Worm (Caenorhabditis elegans) whole organism, late embryonic: ENCODE measurements around the gene glna-2.

Experiments used
- F13H6.1 ChIP-seq: sonication (generic microtip); optimal IDR thresholded peaks from 2 replicates; lab custom pipeline; 2016; ENCODE audit warnings: missing genetic modification characterization, missing compliant biosample characterization
- K09A11.1 ChIP-seq: sonication (generic microtip); optimal IDR thresholded peaks from 2 replicates; lab custom pipeline; 2017; ENCODE audit warnings: antibody characterized with exemption, mild to moderate bottlenecking, missing genetic modification characterization, missing compliant biosample characterization; ENCODE audit not compliant: insufficient read depth
- T23F11.4 ChIP-seq: fragments of 200-800 bp; sonication (Bioruptor generic); optimal IDR thresholded peaks from 2 replicates; lab custom pipeline; 2018; ENCODE audit warnings: mild to moderate bottlenecking, missing genetic modification characterization, missing compliant biosample characterization
- Y22D7AL.16 ChIP-seq: sonication (generic microtip); optimal IDR thresholded peaks from 2 replicates; lab custom pipeline; 2016; ENCODE audit warnings: missing genetic modification characterization, missing compliant biosample characterization
- ahr-1 ChIP-seq: sonication (generic microtip); optimal IDR thresholded peaks from 2 replicates; lab custom pipeline; 2016; ENCODE audit warnings: missing genetic modification characterization, missing compliant biosample characterization
- ama-1 ChIP-seq: fragments of 150-350 bp; optimal IDR thresholded peaks from 2 replicates; lab custom pipeline; 2014
- ceh-14 ChIP-seq: sonication (generic microtip); optimal IDR thresholded peaks from 2 replicates; lab custom pipeline; 2016; ENCODE audit warnings: missing genotype, missing genetic modification characterization, missing compliant biosample characterization
- ceh-18 ChIP-seq: sonication (generic microtip); optimal IDR thresholded peaks from 2 replicates; lab custom pipeline; 2016; ENCODE audit warnings: missing genetic modification characterization, missing compliant biosample characterization
- ceh-2 ChIP-seq: sonication (generic microtip); optimal IDR thresholded peaks from 2 replicates; lab custom pipeline; 2016; ENCODE audit warnings: missing genotype, missing genetic modification characterization, missing compliant biosample characterization
- ceh-31 ChIP-seq: sonication (generic microtip); optimal IDR thresholded peaks from 2 replicates; lab custom pipeline; 2016; ENCODE audit warnings: missing genetic modification characterization, missing compliant biosample characterization
- ceh-45 ChIP-seq: fragments of 200-800 bp; sonication (Bioruptor generic); IDR thresholded peaks from 2 replicates; pipeline ENCODE4 v1.3.6; 2022; ENCODE audit warnings: missing genetic modification reagents, missing genetic modification characterization, missing compliant biosample characterization
- ceh-6 ChIP-seq: fragments of 200-800 bp; sonication (Bioruptor generic); optimal IDR thresholded peaks from 2 replicates; lab custom pipeline; 2018; ENCODE audit warnings: mild to moderate bottlenecking, missing genetic modification characterization, missing compliant biosample characterization
- dmd-4 ChIP-seq: sonication (generic microtip); optimal IDR thresholded peaks from 2 replicates; lab custom pipeline; 2016; ENCODE audit warnings: borderline replicate concordance, missing genetic modification characterization, missing compliant biosample characterization
- elt-2 ChIP-seq: sonication (generic microtip); optimal IDR thresholded peaks from 2 replicates; lab custom pipeline; 2016; ENCODE audit warnings: missing genetic modification reagents, missing genetic modification characterization, missing compliant biosample characterization
- fax-1 ChIP-seq: sonication (generic microtip); optimal IDR thresholded peaks from 2 replicates; lab custom pipeline; 2016; ENCODE audit warnings: missing genotype, missing genetic modification characterization, missing compliant biosample characterization
- fkh-6 ChIP-seq: sonication (generic microtip); optimal IDR thresholded peaks from 2 replicates; lab custom pipeline; 2016; ENCODE audit warnings: missing genetic modification characterization, missing compliant biosample characterization
- gmeb-2 ChIP-seq: sonication (generic microtip); optimal IDR thresholded peaks from 2 replicates; lab custom pipeline; 2016; ENCODE audit warnings: missing genetic modification characterization, inconsistent platforms, missing compliant biosample characterization
- hlh-13 ChIP-seq: fragments of 200-800 bp; sonication (Bioruptor generic); optimal IDR thresholded peaks from 2 replicates; lab custom pipeline; 2018; ENCODE audit warnings: mild to moderate bottlenecking, missing genetic modification characterization, missing compliant biosample characterization
- hlh-30 ChIP-seq: sonication (generic microtip); optimal IDR thresholded peaks from 2 replicates; lab custom pipeline; 2017; ENCODE audit warnings: antibody characterized with exemption, missing genetic modification characterization, missing compliant biosample characterization; ENCODE audit not compliant: insufficient read depth
- madf-2 ChIP-seq: sonication (generic microtip); optimal IDR thresholded peaks from 2 replicates; lab custom pipeline; 2017; ENCODE audit warnings: missing genetic modification characterization, missing compliant biosample characterization
- nfya-1 ChIP-seq: sonication (generic microtip); optimal IDR thresholded peaks from 2 replicates; lab custom pipeline; 2017; ENCODE audit warnings: missing genetic modification characterization, mild to moderate bottlenecking, missing compliant biosample characterization, antibody characterized with exemption, moderate library complexity
- nhr-232 ChIP-seq: sonication (generic microtip); optimal IDR thresholded peaks from 2 replicates; lab custom pipeline; 2016; ENCODE audit warnings: missing genetic modification characterization, missing compliant biosample characterization
- pag-3 ChIP-seq: sonication (generic microtip); optimal IDR thresholded peaks from 2 replicates; lab custom pipeline; 2016; ENCODE audit warnings: missing compliant biosample characterization, missing genetic modification characterization, borderline replicate concordance
- pax-1 ChIP-seq: fragments of 150-350 bp; optimal IDR thresholded peaks from 2 replicates; lab custom pipeline; 2014; ENCODE audit warnings: missing biosample characterization, missing genetic modification characterization
- pha-2 ChIP-seq: sonication (generic microtip); optimal IDR thresholded peaks from 2 replicates; lab custom pipeline; 2017; ENCODE audit warnings: mild to moderate bottlenecking, missing genetic modification characterization, missing compliant biosample characterization
- pha-4 ChIP-seq: fragments of 150-350 bp; optimal IDR thresholded peaks from 2 replicates; lab custom pipeline; 2018; ENCODE audit warnings: missing biosample characterization, missing genetic modification reagents, missing genetic modification characterization
- pqm-1 ChIP-seq: sonication (generic microtip); optimal IDR thresholded peaks from 2 replicates; lab custom pipeline; 2016; ENCODE audit warnings: missing genetic modification characterization, missing compliant biosample characterization
- ref-2 ChIP-seq: sonication (generic microtip); optimal IDR thresholded peaks from 2 replicates; lab custom pipeline; 2016; ENCODE audit warnings: missing genetic modification characterization, missing compliant biosample characterization
- rnt-1 ChIP-seq: sonication (generic microtip); optimal IDR thresholded peaks from 2 replicates; lab custom pipeline; 2016; ENCODE audit warnings: missing genetic modification characterization, missing compliant biosample characterization
- unc-42 ChIP-seq: sonication (generic microtip); optimal IDR thresholded peaks from 2 replicates; lab custom pipeline; 2016; ENCODE audit warnings: missing genotype, missing genetic modification characterization, missing compliant biosample characterization
- unc-86 ChIP-seq: sonication (generic microtip); optimal IDR thresholded peaks from 2 replicates; lab custom pipeline; 2016; ENCODE audit warnings: missing genetic modification characterization, missing compliant biosample characterization
- zip-5 ChIP-seq: sonication (generic microtip); optimal IDR thresholded peaks from 2 replicates; lab custom pipeline; 2016; ENCODE audit warnings: missing genetic modification characterization, missing compliant biosample characterization
- ztf-16 ChIP-seq: sonication (generic microtip); optimal IDR thresholded peaks from 2 replicates; lab custom pipeline; 2017; ENCODE audit warnings: missing genetic modification characterization, missing compliant biosample characterization

glna-2 gene

DNA sequence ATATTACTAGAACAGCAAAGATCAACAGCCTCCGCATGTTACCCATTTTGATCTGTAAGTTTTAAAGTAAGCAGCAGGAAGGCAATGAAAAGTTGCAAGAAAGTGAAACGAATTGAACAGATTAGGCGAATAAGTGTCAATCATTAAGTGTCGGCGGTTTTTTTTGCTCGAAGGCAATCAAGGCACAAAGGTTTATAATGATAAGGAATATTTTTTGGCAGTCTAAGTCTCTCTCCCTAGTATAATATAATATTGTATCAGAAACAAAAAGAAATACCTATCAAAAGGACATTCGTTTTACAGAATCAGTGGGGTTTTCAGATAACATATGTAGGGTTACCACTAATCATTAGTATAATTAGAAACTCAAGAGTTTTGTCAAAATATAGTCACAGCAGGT lies 24.2 kb downstream of the glna-2 start, which contains the start of gene nrf-6:
Gene nrf-6 (minus strand): TSS at position 52 of the 400 bp plus-strand sequence.
- peak; percentile 80 for TF ChIP-seq elt-2 (tag; lab: Kevin White, UChicago)
- no peak for TF ChIP-seq hlh-30 (tag; lab: Kevin White, UChicago)

ce11 chrII:8034008-8034407 lies 25.6 kb downstream of the glna-2 start:
- TF ChIP-seq fkh-6 (tag; lab: Kevin White, UChicago), result no peak
- TF ChIP-seq hlh-13 (GFP tag; lab: Kevin White, UChicago), result no peak
- no peak for TF ChIP-seq unc-86
- no peak for TF ChIP-seq ref-2 (tag; lab: Kevin White, UChicago)
- no peak for TF ChIP-seq ceh-18 (tag; lab: Kevin White, UChicago)
- TF ChIP-seq pax-1, result no peak
- no peak for TF ChIP-seq F13H6.1 (tag; lab: Kevin White, UChicago)
- no peak for TF ChIP-seq nhr-232 (tag; lab: Kevin White, UChicago)

ce11 chrII:8034617-8035016 lies 26.2 kb downstream of the glna-2 start:
- no peak for TF ChIP-seq fax-1 (tag; lab: Kevin White, UChicago)
- TF ChIP-seq unc-42, result no peak
- no peak for TF ChIP-seq ceh-2 (tag; lab: Kevin White, UChicago)
- no peak for TF ChIP-seq gmeb-2 (tag; lab: Kevin White, UChicago)
- no peak for TF ChIP-seq rnt-1 (tag; lab: Kevin White, UChicago)
- no peak for TF ChIP-seq Y22D7AL.16
- TF ChIP-seq ceh-31 (tag; lab: Kevin White, UChicago), result no peak
- TF ChIP-seq pha-4, result no peak
- no peak for TF ChIP-seq T23F11.4

DNA sequence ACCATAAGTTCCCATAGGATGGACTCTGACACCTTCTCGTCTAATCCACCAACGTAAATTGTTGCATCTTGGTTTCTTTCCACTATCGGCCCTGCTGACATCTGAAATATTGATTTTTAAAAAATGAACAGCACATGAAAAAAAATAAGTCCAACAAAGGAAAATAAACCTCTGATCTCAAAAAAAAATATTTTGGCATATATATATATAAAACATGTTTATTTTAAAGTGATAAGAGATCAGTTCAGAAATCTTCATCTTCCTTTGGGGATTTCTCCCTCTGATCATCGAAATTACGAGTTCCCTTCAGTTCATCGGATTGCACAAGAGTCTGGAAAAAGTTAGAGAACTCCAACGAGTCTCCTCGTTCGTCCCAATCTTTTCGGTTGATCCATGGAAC lies 27.2 kb downstream of the glna-2 start, which contains the start of gene sap-49:
Gene sap-49 (minus strand): TSS at position 101 of the 400 bp plus-strand sequence.
- no peak for TF ChIP-seq ama-1 (lab: Kevin White, UChicago)
- TF ChIP-seq pqm-1 (tag; lab: Kevin White, UChicago), result no peak
- TF ChIP-seq madf-2 (tag; lab: Kevin White, UChicago), result no peak
- no peak for TF ChIP-seq ceh-6 (GFP tag; lab: Kevin White, UChicago)
- TF ChIP-seq zip-5 (tag; lab: Kevin White, UChicago), result no peak
- no peak for TF ChIP-seq elt-2 (tag; lab: Kevin White, UChicago)
- TF ChIP-seq ceh-45 (GFP tag; lab: Robert Waterston, UW), result no peak
- TF ChIP-seq ref-2 (tag; lab: Kevin White, UChicago), result no peak
- TF ChIP-seq ceh-31 (tag; lab: Kevin White, UChicago), result no peak
- TF ChIP-seq fax-1 (tag; lab: Kevin White, UChicago), result no peak
- TF ChIP-seq K09A11.1 (tag; lab: Kevin White, UChicago), result no peak
- TF ChIP-seq nfya-1 (tag; lab: Kevin White, UChicago), result no peak
- TF ChIP-seq ceh-14 (tag; lab: Kevin White, UChicago), result no peak

DNA sequence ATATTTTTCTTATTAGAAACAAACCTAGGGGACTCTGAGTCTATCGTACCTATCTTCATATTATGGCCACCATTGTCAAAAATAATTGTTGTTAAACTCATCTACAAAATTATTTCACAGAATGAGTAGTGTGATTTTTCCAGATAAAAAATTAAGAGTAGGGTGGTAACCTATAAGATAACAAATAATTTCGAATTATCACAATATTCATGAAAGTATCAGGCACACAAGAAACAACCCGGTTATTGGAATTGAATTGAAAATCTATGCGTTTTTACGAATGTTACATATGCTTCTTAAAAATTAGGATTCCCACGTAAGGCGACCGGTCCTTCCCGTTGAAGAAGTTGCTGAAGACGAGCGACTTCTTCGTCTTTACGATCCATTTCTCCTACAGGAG lies 28.8 kb downstream of the glna-2 start, which contains the start of gene arp-6:
Gene arp-6 (minus strand): TSS at position 101 of the 400 bp plus-strand sequence.
- no peak for TF ChIP-seq pag-3
- TF ChIP-seq dmd-4 (tag; lab: Kevin White, UChicago), result no peak
- TF ChIP-seq F13H6.1 (tag; lab: Kevin White, UChicago), result no peak
- no peak for TF ChIP-seq ztf-16
- TF ChIP-seq ahr-1, result no peak

- TF ChIP-seq pha-2 (tag; lab: Kevin White, UChicago), result no peak
- no peak for TF ChIP-seq Y22D7AL.16
Measured at ce11 chrII:8037863-8038262, 29.4 kb downstream of the glna-2 start, which contains the start of gene C08B11.9. C08B11.9 (minus strand) TSS chrII:8038169.
